Worm (Caenorhabditis elegans): Measurements from ENCODE around the gene irld-51.

ce11 chrII:2934354-2934753, 18.2 kb downstream of the irld-51 start, which contains the start of gene irld-67:
- TF ChIP-seq fkh-10 (GFP tag; optimal IDR thresholded peaks at IDR 0.05), result no peak
- TF ChIP-seq lin-15B (tag; optimal IDR thresholded peaks at IDR 0.05), result no peak
- TF ChIP-seq ceh-82 (tag; optimal IDR thresholded peaks at IDR 0.05), result no peak
- no peak for TF ChIP-seq egl-27 (tag; optimal IDR thresholded peaks at IDR 0.05)
- TF ChIP-seq dpl-1 (GFP tag; optimal IDR thresholded peaks at IDR 0.05), result no peak
- TF ChIP-seq ama-1 (optimal IDR thresholded peaks at IDR 0.05), result no peak
- no peak for TF ChIP-seq dsc-1 (tag; optimal IDR thresholded peaks at IDR 0.05)
- TF ChIP-seq fos-1 (tag; optimal IDR thresholded peaks at IDR 0.05), result no peak
- no peak for TF ChIP-seq unc-130 (tag; optimal IDR thresholded peaks at IDR 0.05)
- no peak for TF ChIP-seq nhr-77 (tag; optimal IDR thresholded peaks at IDR 0.05)
- TF ChIP-seq pqm-1 (tag; optimal IDR thresholded peaks at IDR 0.05), result no peak
- TF ChIP-seq mab-9 (GFP tag; IDR thresholded peaks at IDR 0.05), result no peak
- TF ChIP-seq elt-2 (tag; optimal IDR thresholded peaks at IDR 0.05), result no peak

Data from whole organism, L1 larva.